Worm (Caenorhabditis elegans): ENCODE results near the gene F32G8.3.

Gene F32G8.3

ce11 chrV:10578938-10579337 lies 23.8 kb upstream of the F32G8.3 start, which contains the start of the genes erh-1 and lpd-9 (continued):
- TF ChIP-seq tra-1 (GFP tag; IDR thresholded peaks at IDR 0.05) (peak; percentile 42; the same call in 1 of the 2 replicates), ama-1 (optimal IDR thresholded peaks at IDR 0.05) (no peak), lim-7 (GFP tag; IDR thresholded peaks at IDR 0.05) (no peak), spr-1 (tag; optimal IDR thresholded peaks at IDR 0.05) (peak; percentile 52), mdt-29 (GFP tag; IDR thresholded peaks at IDR 0.05) (0 out of 2 replicates have a peak, but pooled peaks have one; percentile 29), lin-29 (GFP tag; IDR thresholded peaks at IDR 0.05) (no peak), duxl-1 (tag; optimal IDR thresholded peaks at IDR 0.05; ENCODE audit: poor library complexity) (peak; percentile 66), aly-2 (tag; optimal IDR thresholded peaks at IDR 0.05) (no peak), ceh-28 (tag; optimal IDR thresholded peaks at IDR 0.05) (no peak), hlh-30 (tag; optimal IDR thresholded peaks at IDR 0.05; ENCODE audit: insufficient read depth) (peak; percentile 62), ZK337.2 (GFP tag; IDR thresholded peaks at IDR 0.05) (no peak), nhr-25 (tag; optimal IDR thresholded peaks at IDR 0.05; ENCODE audit: borderline replicate concordance, insufficient read depth) (no peak), nhr-28 (tag; optimal IDR thresholded peaks at IDR 0.05) (peak; percentile 7), daf-8 (GFP tag; IDR thresholded peaks at IDR 0.05) (no peak), attf-4 (tag; optimal IDR thresholded peaks at IDR 0.05) (no peak), lir-3 (tag; optimal IDR thresholded peaks at IDR 0.05) (no peak), ZK546.5 (tag; optimal IDR thresholded peaks at IDR 0.05) (no peak), lin-13 (GFP tag; optimal IDR thresholded peaks at IDR 0.05) (no peak), egl-27 (tag; optimal IDR thresholded peaks at IDR 0.05) (no peak), unc-130 (GFP tag; optimal IDR thresholded peaks at IDR 0.05) (peak; percentile 19), tag-97 (GFP tag; IDR thresholded peaks at IDR 0.05) (no peak), Y48G9A.11 (GFP tag; IDR thresholded peaks at IDR 0.05) (no peak), unc-39 (tag; optimal IDR thresholded peaks at IDR 0.05) (no peak), F26F4.8 (GFP tag; conservative IDR thresholded peaks at IDR 0.05) (no peak), Y5F2A.4 (GFP tag; optimal IDR thresholded peaks at IDR 0.05) (no peak), aha-1 (tag) (no peak), zip-2 (tag; optimal IDR thresholded peaks at IDR 0.05) (no peak), nhr-41 (GFP tag; IDR thresholded peaks at IDR 0.05) (no peak), egl-43 (GFP tag; IDR thresholded peaks at IDR 0.05) (no peak), D1046.2 (GFP tag; IDR thresholded peaks at IDR 0.05) (no peak), ceh-62 (tag; optimal IDR thresholded peaks at IDR 0.05) (no peak), madf-9 (GFP tag; conservative IDR thresholded peaks at IDR 0.05) (no peak), hif-1 (tag; optimal IDR thresholded peaks at IDR 0.05) (no peak), mes-2 (tag; optimal IDR thresholded peaks at IDR 0.05; ENCODE audit: poor library complexity, severe bottlenecking) (peak; percentile 85), dmd-9 (GFP tag; IDR thresholded peaks at IDR 0.05) (no peak), fkh-10 (GFP tag; optimal IDR thresholded peaks at IDR 0.05) (no peak), dpl-1 (GFP tag; optimal IDR thresholded peaks at IDR 0.05) (peak; percentile 80), vab-7 (GFP tag; IDR thresholded peaks at IDR 0.05) (no peak), ceh-32 (tag; optimal IDR thresholded peaks at IDR 0.05; ENCODE audit: poor library complexity) (no peak), hlh-11 (tag; optimal IDR thresholded peaks at IDR 0.05) (peak; percentile 69), mxl-3 (GFP tag; optimal IDR thresholded peaks at IDR 0.05) (peak; percentile 26), nhr-11 (tag; optimal IDR thresholded peaks at IDR 0.05) (peak; percentile 13), saeg-2 (GFP tag; IDR thresholded peaks at IDR 0.05) (no peak), zip-11 (GFP tag; IDR thresholded peaks at IDR 0.05) (no peak), gei-8 (GFP tag; optimal IDR thresholded peaks at IDR 0.05) (no peak), lin-39 (tag; optimal IDR thresholded peaks at IDR 0.05) (no peak), daf-16 (GFP tag; optimal IDR thresholded peaks at IDR 0.05) (peak in 1 of 2 experiments; percentile 43), daf-16 (tag; optimal IDR thresholded peaks at IDR 0.05) (peak; percentile 58), dmd-6 (GFP tag; IDR thresholded peaks at IDR 0.05) (peak; percentile 73), pqm-1 (tag; optimal IDR thresholded peaks at IDR 0.05) (no peak), pha-4 (GFP tag; IDR thresholded peaks at IDR 0.05) (peak; percentile 62; the same call in 1 of the 2 replicates), pha-4 (tag; optimal IDR thresholded peaks at IDR 0.05) (peak; percentile 82)
